Fruit fly (Drosophila melanogaster) whole organism, prepupa: ENCODE measurements around the gene Sr-CIV.

Experiments used
- CG11902 ChIP-seq: fragments of 200-800 bp; sonication (Bioruptor generic); optimal IDR thresholded peaks from 3 replicates; lab custom pipeline; 2016; ENCODE audit warnings: missing biosample characterization, missing genetic modification characterization
- CG6163 ChIP-seq: fragments of 200-800 bp; sonication (Bioruptor generic); IDR thresholded peaks from 3 replicates; pipeline ENCODE4 v1.3.6; 2022; ENCODE audit warnings: missing biosample characterization, missing genetic modification characterization
- CG6792 ChIP-seq: fragments of 200-800 bp; sonication (Bioruptor generic); optimal IDR thresholded peaks from 3 replicates; lab custom pipeline; 2016; ENCODE audit warnings: missing biosample characterization, missing genetic modification characterization
- CG6854 ChIP-seq: fragments of 200-800 bp; sonication (Bioruptor generic); optimal IDR thresholded peaks from 2 replicates; lab custom pipeline; 2017; ENCODE audit warnings: missing biosample characterization, mild to moderate bottlenecking, missing genetic modification characterization
- Eip78C ChIP-seq: fragments of 200-800 bp; sonication (Bioruptor generic); peaks from one replicate; lab custom pipeline; 2016; ENCODE audit warnings: missing biosample characterization, missing genetic modification characterization
- Hr38 ChIP-seq: sonication (Bioruptor generic); optimal IDR thresholded peaks from 2 replicates; lab custom pipeline; 2016; ENCODE audit warnings: missing biosample characterization, missing genetic modification characterization
- Hr39 ChIP-seq: fragments of 200-800 bp; sonication (Bioruptor generic); optimal IDR thresholded peaks from 2 replicates; lab custom pipeline; 2016; ENCODE audit warnings: missing biosample characterization, missing genetic modification characterization
- Lpt ChIP-seq: fragments of 200-800 bp; sonication (Bioruptor generic); optimal IDR thresholded peaks from 3 replicates; lab custom pipeline; 2016; ENCODE audit warnings: missing biosample characterization, missing genetic modification characterization
- achi ChIP-seq: fragments of 200-800 bp; sonication (Bioruptor generic); optimal IDR thresholded peaks from 3 replicates; lab custom pipeline; 2016; ENCODE audit warnings: missing biosample characterization, missing genetic modification characterization
- dac ChIP-seq: fragments of 200-800 bp; sonication (Bioruptor generic); optimal IDR thresholded peaks from 2 replicates; lab custom pipeline; 2017; ENCODE audit warnings: missing biosample characterization, mild to moderate bottlenecking, missing genetic modification characterization
- dsx ChIP-seq: fragments of 200-800 bp; optimal IDR thresholded peaks from 3 replicates; lab custom pipeline; 2019; ENCODE audit warnings: missing biosample characterization, mild to moderate bottlenecking, missing genetic modification characterization, moderate library complexity; ENCODE audit not compliant: poor library complexity, severe bottlenecking
- esn ChIP-seq: fragments of 200-800 bp; sonication (Bioruptor generic); optimal IDR thresholded peaks from 2 replicates; lab custom pipeline; 2016; ENCODE audit warnings: missing biosample characterization, mild to moderate bottlenecking, missing genetic modification characterization, moderate library complexity
- fkh ChIP-seq: fragments of 200-800 bp; sonication (Bioruptor generic); optimal IDR thresholded peaks from 3 replicates; lab custom pipeline; 2017; ENCODE audit warnings: missing biosample characterization, mild to moderate bottlenecking, missing genetic modification characterization, moderate library complexity
- svp ChIP-seq: fragments of 200-800 bp; sonication (Bioruptor generic); peaks from one replicate; lab custom pipeline; 2016; ENCODE audit warnings: missing biosample characterization, missing genetic modification characterization

dm6 chr2L:3553902-3554301 lies 30.0 kb upstream of the Sr-CIV start:
- TF ChIP-seq Hr39 (peak; percentile 78), dsx (GFP tag; lab: Kevin White, UChicago) (no peak), esn (GFP tag; lab: Kevin White, UChicago) (peak; percentile 78), dac (GFP tag; lab: Kevin White, UChicago) (no peak), CG6163 (GFP tag; lab: Robert Waterston, UW) (no peak), achi (GFP tag; lab: Kevin White, UChicago) (peak; percentile 30), Eip78C (GFP tag; lab: Kevin White, UChicago) (peak; percentile 77), svp (GFP tag; lab: Kevin White, UChicago) (peak; percentile 86), Lpt (GFP tag; lab: Kevin White, UChicago) (no peak), CG6792 (GFP tag; lab: Kevin White, UChicago) (peak; percentile 43), fkh (no peak), Hr38 (GFP tag; lab: Kevin White, UChicago) (no peak), CG6854 (GFP tag; lab: Kevin White, UChicago) (peak; percentile 43), CG11902 (GFP tag; lab: Kevin White, UChicago) (peak; percentile 34)
